Worm (Caenorhabditis elegans): Measurements from ENCODE around the gene col-171.

col-171 gene

ce11 chrX:6328860-6329259, 5.2 kb upstream of the col-171 start, which contains the start of gene col-169:
Gene col-169, plus strand, starts transcription at chrX:6329160.
- no peak for TF ChIP-seq nhr-48 (tag; optimal IDR thresholded peaks at IDR 0.05)
- TF ChIP-seq aha-1 (tag), result peak; percentile 84

ce11 chrX:6329542-6330029, 4.5 kb upstream of the col-171 start:
- peak; percentile 96 for TF ChIP-seq set-16 (GFP tag; IDR thresholded peaks at IDR 0.05)

DNA sequence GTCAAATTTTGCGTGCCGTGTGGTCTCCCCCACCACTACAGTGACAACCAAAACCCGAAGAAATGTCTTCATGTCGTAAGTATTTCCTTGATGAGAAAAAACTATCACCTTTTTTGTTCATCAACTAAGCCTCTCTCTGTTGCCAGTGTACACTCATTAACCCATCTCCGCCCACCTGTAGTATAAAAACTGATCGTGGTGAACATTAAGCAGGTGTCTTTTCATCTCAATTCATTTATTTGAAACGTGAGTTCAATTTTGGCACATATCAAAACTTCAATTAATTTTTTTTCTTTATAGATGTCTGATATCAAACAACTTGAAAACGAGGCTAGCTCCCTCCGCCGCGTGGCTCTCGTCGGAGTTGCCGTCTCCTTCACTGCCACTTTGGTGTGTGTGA, 2.7 kb upstream of the col-171 start, which contains the start of gene col-170:
col-170 (plus strand) TSS at position 301 of the 400 bp plus-strand sequence.
- TF ChIP-seq ceh-32 (tag; optimal IDR thresholded peaks at IDR 0.05; ENCODE audit: poor library complexity) (no peak), arid-1 (GFP tag; conservative IDR thresholded peaks at IDR 0.05) (no peak), aha-1 (tag) (peak; percentile 81), nhr-77 (tag; optimal IDR thresholded peaks at IDR 0.05) (no peak), nhr-28 (tag; optimal IDR thresholded peaks at IDR 0.05) (peak; percentile 45)

DNA sequence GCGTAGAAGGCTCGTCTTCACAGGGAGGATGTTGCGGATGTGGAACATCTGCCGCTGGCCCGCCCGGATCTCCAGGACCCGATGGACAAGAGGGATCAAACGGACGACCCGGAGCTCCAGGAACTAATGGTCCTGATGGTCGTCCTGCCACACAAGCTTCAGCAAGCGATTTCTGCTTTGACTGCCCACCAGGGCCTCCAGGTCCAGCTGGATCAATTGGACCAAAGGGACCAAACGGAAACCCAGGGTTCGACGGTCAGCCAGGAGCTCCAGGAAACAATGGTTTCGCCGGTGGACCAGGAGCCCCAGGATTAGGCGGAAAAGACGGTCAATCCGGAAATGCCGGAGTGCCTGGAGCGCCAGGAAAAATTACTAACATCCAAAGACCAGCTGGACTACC, 504 bp downstream of the col-171 start:
- TF ChIP-seq T20F7.1 (GFP tag; optimal IDR thresholded peaks at IDR 0.05) (no peak), set-16 (GFP tag; IDR thresholded peaks at IDR 0.05) (peak; percentile 85)

DNA sequence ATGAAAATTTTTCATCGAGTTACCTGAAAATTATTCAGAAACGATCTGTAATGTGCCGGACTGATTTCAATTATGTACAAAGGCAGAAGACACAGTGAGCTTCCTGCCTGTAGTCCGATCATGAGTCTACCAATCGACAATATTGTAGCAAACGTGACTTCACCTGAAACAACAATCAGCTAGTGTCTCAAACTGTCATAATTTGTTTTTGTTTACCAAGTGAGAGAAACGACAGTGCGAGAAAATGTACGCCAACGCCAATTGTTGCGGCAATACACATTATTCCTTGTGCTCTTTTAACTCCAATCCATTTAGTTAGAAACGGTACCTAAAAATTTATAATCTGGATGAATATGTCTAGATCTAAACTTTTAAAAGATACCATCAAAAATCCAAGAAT, 3.2 kb downstream of the col-171 start:
- TF ChIP-seq Y75B8A.6 (GFP tag; IDR thresholded peaks at IDR 0.05), result no peak
- TF ChIP-seq nhr-76 (tag; optimal IDR thresholded peaks at IDR 0.05), result no peak
- no peak for TF ChIP-seq mep-1 (tag; optimal IDR thresholded peaks at IDR 0.05)
- no peak for TF ChIP-seq ces-1 (GFP tag; optimal IDR thresholded peaks at IDR 0.05)
- no peak for TF ChIP-seq F10B5.3 (tag; optimal IDR thresholded peaks at IDR 0.05)
- peak; percentile 53 for TF ChIP-seq nhr-77 (tag; optimal IDR thresholded peaks at IDR 0.05)
- TF ChIP-seq R02D3.7 (tag; optimal IDR thresholded peaks at IDR 0.05), result no peak
- no peak for TF ChIP-seq lin-1 (GFP tag; IDR thresholded peaks at IDR 0.05)
- TF ChIP-seq lim-7 (GFP tag; IDR thresholded peaks at IDR 0.05), result no peak
- peak; percentile 4 for TF ChIP-seq hlh-11 (tag; optimal IDR thresholded peaks at IDR 0.05)
- TF ChIP-seq mxl-3 (GFP tag; optimal IDR thresholded peaks at IDR 0.05), result no peak
- TF ChIP-seq unc-130 (GFP tag; optimal IDR thresholded peaks at IDR 0.05), result no peak
- TF ChIP-seq lin-39 (tag; optimal IDR thresholded peaks at IDR 0.05), result no peak
- no peak for TF ChIP-seq mxl-2 (GFP tag; conservative IDR thresholded peaks at IDR 0.05)
- TF ChIP-seq nhr-28 (tag; optimal IDR thresholded peaks at IDR 0.05), result peak; percentile 3
- TF ChIP-seq ZK546.5 (tag; optimal IDR thresholded peaks at IDR 0.05), result no peak
- TF ChIP-seq ceh-20 (GFP tag; IDR thresholded peaks at IDR 0.05), result no peak
- no peak for TF ChIP-seq daf-16 (GFP tag; optimal IDR thresholded peaks at IDR 0.05)
- TF ChIP-seq daf-16 (tag; optimal IDR thresholded peaks at IDR 0.05), result peak; percentile 67
- TF ChIP-seq ceh-28 (tag; optimal IDR thresholded peaks at IDR 0.05), result no peak
- no peak for TF ChIP-seq snpc-1.2 (GFP tag; IDR thresholded peaks at IDR 0.05)
- no peak for TF ChIP-seq ceh-62 (tag; optimal IDR thresholded peaks at IDR 0.05)
- TF ChIP-seq madf-9 (GFP tag; conservative IDR thresholded peaks at IDR 0.05), result no peak
- TF ChIP-seq nhr-6 (tag; optimal IDR thresholded peaks at IDR 0.05), result no peak
- no peak for TF ChIP-seq jun-1 (tag; optimal IDR thresholded peaks at IDR 0.05)

DNA sequence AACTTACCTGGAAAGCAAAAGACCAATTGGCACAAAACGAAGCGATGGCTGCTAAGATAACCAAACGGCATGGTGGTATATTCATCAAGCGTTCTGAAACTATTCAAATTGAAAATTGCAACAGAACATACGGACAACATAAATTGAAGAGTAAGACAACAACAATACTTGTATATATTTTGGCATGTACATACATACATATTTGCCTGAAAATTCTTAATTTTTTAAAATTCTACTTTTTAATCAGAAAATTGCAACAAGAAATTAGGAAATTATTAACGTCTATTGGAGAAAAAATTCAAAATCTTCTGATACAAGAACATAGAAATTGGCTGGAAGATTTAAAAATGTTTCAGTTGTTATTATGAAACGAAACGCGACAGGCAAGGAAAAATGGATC, 3.9 kb downstream of the col-171 start, which contains the start of gene C03B1.13:
C03B1.13 (minus strand) TSS at position 101 of the 400 bp plus-strand sequence.
- TF ChIP-seq mdt-29 (GFP tag; IDR thresholded peaks at IDR 0.05) (no peak), madf-9 (GFP tag; conservative IDR thresholded peaks at IDR 0.05) (no peak), fkh-10 (GFP tag; optimal IDR thresholded peaks at IDR 0.05) (no peak), hif-1 (tag; optimal IDR thresholded peaks at IDR 0.05) (no peak), skn-1 (tag; optimal IDR thresholded peaks at IDR 0.05) (no peak), vab-7 (GFP tag; IDR thresholded peaks at IDR 0.05) (no peak), nhr-25 (tag; optimal IDR thresholded peaks at IDR 0.05; ENCODE audit: borderline replicate concordance, insufficient read depth) (no peak), daf-19 (GFP tag; conservative IDR thresholded peaks at IDR 0.05) (no peak), hlh-30 (tag; optimal IDR thresholded peaks at IDR 0.05; ENCODE audit: insufficient read depth) (no peak), aha-1 (tag) (no peak)

All from whole organism, L4 larva.